Worm (Caenorhabditis elegans): ENCODE results near the gene T24H7.8.

ce11 chrII:6208116-6208515, 33.7 kb upstream of the T24H7.8 start, which contains the start of gene daf-37:
- TF ChIP-seq lin-40 (tag; optimal IDR thresholded peaks at IDR 0.05) (no peak), hmg-1.2 (GFP tag; IDR thresholded peaks at IDR 0.05) (no peak), bed-1 (GFP tag; IDR thresholded peaks at IDR 0.05) (no peak), pha-4 (tag; optimal IDR thresholded peaks at IDR 0.05) (no peak), D2030.7 (GFP tag; IDR thresholded peaks at IDR 0.05) (no peak), F33H1.4 (GFP tag; IDR thresholded peaks at IDR 0.05) (no peak), Y56A3A.18 (GFP tag; IDR thresholded peaks at IDR 0.05) (no peak)
